Fruit fly (Drosophila melanogaster) whole organism: ENCODE results near the gene alphaTub84B.

Source experiments
- CG8478 ChIP-seq: fragments of >200 bp; optimal IDR thresholded peaks from 2 replicates; lab custom pipeline; 2018; ENCODE audit warnings: inconsistent platforms
- Dll ChIP-seq: fragments of >200 bp; optimal IDR thresholded peaks from 2 replicates; lab custom pipeline; 2017
- EcR ChIP-seq, 2 experiments: fragments of >200 bp; optimal IDR thresholded peaks; 2 replicates each; lab custom pipeline; 2017; ENCODE audit warnings: missing biosample characterization in 2 of 2, missing genetic modification characterization in 2 of 2, missing genetic modification reagents in 2 of 2
- pan ChIP-seq: fragments of >200 bp; optimal IDR thresholded peaks from 2 replicates; lab custom pipeline; 2017
- psq ChIP-seq: fragments of >200 bp; optimal IDR thresholded peaks from 2 replicates; lab custom pipeline; 2017
- usp ChIP-seq: fragments of >200 bp; optimal IDR thresholded peaks from 2 replicates; lab custom pipeline; 2017; ENCODE audit warnings: missing biosample characterization, missing genetic modification characterization, mixed read lengths

The alphaTub84B gene

DNA sequence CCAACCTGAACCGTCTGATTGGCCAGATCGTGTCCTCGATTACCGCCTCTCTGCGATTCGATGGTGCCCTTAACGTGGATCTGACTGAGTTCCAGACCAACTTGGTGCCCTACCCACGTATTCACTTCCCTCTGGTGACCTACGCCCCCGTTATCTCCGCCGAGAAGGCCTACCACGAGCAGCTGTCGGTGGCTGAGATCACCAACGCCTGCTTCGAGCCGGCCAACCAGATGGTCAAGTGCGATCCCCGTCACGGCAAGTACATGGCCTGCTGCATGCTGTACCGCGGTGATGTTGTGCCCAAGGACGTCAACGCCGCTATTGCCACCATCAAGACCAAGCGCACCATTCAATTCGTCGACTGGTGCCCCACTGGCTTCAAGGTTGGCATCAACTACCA lies 1.5 kb downstream of the alphaTub84B start:
- TF ChIP-seq usp (GFP tag; lab: Kevin White, UChicago) = no peak
- TF ChIP-seq Dll (lab: Kevin White, UChicago) = no peak
- TF ChIP-seq pan (lab: Kevin White, UChicago) = no peak
- TF ChIP-seq EcR (GFP tag; optimal IDR thresholded peaks at IDR 0.05; lab: Kevin White, UChicago) = no peak
- TF ChIP-seq psq = no peak
- no peak for TF ChIP-seq CG8478 (lab: Kevin White, UChicago)

DNA sequence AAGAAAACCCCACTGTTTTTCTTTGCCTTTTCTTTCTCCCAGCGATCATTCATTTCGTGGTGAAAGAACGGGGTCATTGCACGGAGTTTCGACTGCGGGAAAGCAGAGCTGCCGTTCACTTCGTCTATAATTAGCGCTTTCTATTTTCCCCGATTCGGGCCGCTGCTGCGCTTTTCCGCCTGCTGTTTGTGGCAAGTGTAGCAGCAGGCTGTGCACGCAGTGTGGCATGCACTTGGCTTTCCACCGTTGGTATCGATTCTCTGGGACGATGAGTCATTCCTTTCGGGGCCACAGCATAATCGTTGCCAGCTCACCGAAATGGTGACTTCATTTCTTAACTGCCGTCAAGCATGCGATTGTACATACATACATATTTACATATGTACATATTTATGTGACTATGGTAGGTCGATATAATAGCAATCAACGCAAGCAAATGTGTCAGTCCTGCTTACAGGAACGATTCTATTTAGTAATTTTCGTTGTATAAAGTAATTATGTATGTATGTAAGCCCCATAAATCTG lies 2.5 kb downstream of the alphaTub84B start:
- no peak for TF ChIP-seq Dll (lab: Kevin White, UChicago)
- no peak for TF ChIP-seq psq
- no peak for TF ChIP-seq CG8478 (lab: Kevin White, UChicago)
- no peak for TF ChIP-seq usp (GFP tag; lab: Kevin White, UChicago)
- no peak for TF ChIP-seq pan (lab: Kevin White, UChicago)
- no peak for TF ChIP-seq EcR (GFP tag; optimal IDR thresholded peaks at IDR 0.05; lab: Kevin White, UChicago)

- TF ChIP-seq CG8478 (lab: Kevin White, UChicago) (no peak), EcR (GFP tag; optimal IDR thresholded peaks at IDR 0.05; lab: Kevin White, UChicago) (no peak), Dll (lab: Kevin White, UChicago) (no peak), usp (GFP tag; lab: Kevin White, UChicago) (no peak), psq (no peak), pan (lab: Kevin White, UChicago) (no peak)
Observed at dm6 chr3R:7089522-7090336, 3.3 kb downstream of the alphaTub84B start.

DNA sequence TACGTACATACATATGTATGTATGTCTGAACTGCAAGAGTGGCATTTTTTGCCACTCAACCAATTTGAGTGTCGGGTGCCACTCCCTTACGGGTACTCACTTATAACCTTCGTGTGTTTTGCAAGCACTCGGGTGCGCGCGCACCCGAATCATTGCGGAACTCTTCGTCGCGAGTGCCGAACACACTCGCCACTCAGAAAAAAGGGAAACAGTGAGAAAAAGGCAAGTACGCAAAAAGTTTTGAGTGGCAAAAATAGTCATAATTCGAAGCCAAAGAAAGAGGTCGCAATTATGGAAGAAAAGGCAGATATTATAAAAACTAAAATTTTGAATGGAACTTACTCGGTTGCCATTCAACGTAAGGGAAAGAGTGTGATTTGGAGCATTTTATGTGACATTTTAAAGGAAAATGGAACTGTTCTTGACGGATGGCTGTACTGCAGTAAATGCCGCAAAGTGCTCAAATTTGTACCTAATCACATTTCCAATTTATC lies 4.0 kb downstream of the alphaTub84B start:
- no peak for TF ChIP-seq EcR (GFP tag; optimal IDR thresholded peaks at IDR 0.05; lab: Kevin White, UChicago)
- TF ChIP-seq psq = no peak
- no peak for TF ChIP-seq usp (GFP tag; lab: Kevin White, UChicago)
- no peak for TF ChIP-seq CG8478 (lab: Kevin White, UChicago)
- peak; percentile 87 for TF ChIP-seq pan (lab: Kevin White, UChicago)
- TF ChIP-seq Dll (lab: Kevin White, UChicago) = no peak

- no peak for TF ChIP-seq usp (GFP tag; lab: Kevin White, UChicago)
- no peak for TF ChIP-seq psq
- TF ChIP-seq CG8478 (lab: Kevin White, UChicago) = no peak
- no peak for TF ChIP-seq Dll (lab: Kevin White, UChicago)
- TF ChIP-seq EcR (GFP tag; optimal IDR thresholded peaks at IDR 0.05; lab: Kevin White, UChicago) = no peak
- no peak for TF ChIP-seq pan (lab: Kevin White, UChicago)
Observed at dm6 chr3R:7091904-7092303, 5.5 kb downstream of the alphaTub84B start.

- TF ChIP-seq psq = no peak
- no peak for TF ChIP-seq usp (GFP tag; lab: Kevin White, UChicago)
- no peak for TF ChIP-seq CG8478 (lab: Kevin White, UChicago)
- no peak for TF ChIP-seq pan (lab: Kevin White, UChicago)
Observed at dm6 chr3R:7093592-7093991, 7.2 kb downstream of the alphaTub84B start.

DNA sequence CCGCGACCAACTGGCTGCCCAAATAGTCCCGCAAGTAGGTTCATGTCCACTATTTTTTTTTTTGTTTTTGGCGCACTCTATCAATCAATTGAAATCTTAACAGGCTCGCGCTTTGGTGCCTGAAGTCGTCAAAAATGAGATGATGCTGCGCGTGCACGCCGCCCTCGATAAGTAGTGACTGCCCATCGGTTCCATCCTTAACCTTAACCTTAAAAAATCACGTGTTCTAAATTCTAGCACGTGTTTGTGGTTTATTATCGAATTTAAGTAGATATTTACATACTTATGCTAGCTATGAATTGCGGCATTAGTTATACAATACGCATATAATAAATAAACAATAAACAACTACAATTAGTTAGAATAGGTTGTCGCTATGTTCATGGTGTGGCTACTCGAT lies 8.0 kb downstream of the alphaTub84B start:
- TF ChIP-seq psq (no peak), Dll (lab: Kevin White, UChicago) (no peak), EcR (GFP tag; optimal IDR thresholded peaks at IDR 0.05; lab: Kevin White, UChicago) (no peak), pan (lab: Kevin White, UChicago) (no peak), CG8478 (lab: Kevin White, UChicago) (no peak), usp (GFP tag; lab: Kevin White, UChicago) (no peak)

DNA sequence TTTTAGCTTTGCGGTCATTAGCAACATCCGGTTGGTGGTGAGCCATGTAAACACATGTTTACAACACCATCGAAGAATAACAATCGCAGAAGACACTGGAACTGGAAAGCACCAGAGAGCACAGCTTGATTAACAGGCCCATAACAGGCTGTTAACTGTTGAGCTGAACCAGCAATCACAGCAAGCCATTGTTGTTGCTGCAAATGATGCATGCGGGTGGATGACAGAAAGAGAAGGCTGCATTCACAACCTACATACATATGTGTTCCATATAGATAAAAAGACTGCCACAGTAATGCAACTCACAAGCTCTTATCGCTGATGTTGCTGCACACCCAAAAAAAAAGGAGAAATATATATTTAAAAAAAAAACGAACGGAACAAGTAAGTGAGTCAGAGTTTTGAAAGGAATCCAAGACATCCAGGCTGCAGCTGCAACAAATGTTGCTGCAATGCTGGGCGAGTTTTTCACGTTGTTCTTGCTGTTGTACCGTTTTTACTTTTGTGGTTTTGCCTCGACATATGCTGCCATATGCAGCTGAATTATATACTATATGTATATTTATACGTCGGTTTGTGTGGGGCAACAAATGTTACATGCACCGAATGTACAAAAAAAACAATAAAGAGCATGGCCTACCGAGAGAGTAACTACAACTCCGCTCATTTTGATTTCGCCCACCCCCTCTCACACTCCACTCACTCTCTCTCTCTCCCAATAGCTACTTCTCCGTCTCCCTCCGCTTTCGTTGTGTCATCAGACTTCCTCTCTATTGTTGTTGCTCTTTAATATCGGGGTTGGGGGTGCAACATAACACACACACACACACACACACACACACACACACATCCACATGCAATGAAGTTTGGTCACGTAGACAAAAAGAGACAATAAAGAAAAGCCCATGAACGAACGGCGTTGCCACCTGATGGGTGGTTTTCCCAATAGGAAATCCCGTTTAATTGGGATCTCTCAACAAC lies 16.7 kb downstream of the alphaTub84B start:
- TF ChIP-seq pan (lab: Kevin White, UChicago) (no peak), CG8478 (lab: Kevin White, UChicago) (no peak), Dll (lab: Kevin White, UChicago) (no peak), EcR (GFP tag; optimal IDR thresholded peaks at IDR 0.05; lab: Kevin White, UChicago) (no peak), usp (GFP tag; lab: Kevin White, UChicago) (no peak), psq (no peak)

dm6 chr3R:7104308-7104707 lies 17.9 kb downstream of the alphaTub84B start:
- no peak for TF ChIP-seq CG8478 (lab: Kevin White, UChicago)
- TF ChIP-seq pan (lab: Kevin White, UChicago) = no peak
- TF ChIP-seq EcR (GFP tag; optimal IDR thresholded peaks at IDR 0.05; lab: Kevin White, UChicago) = no peak
- TF ChIP-seq Dll (lab: Kevin White, UChicago) = no peak
- no peak for TF ChIP-seq psq
- no peak for TF ChIP-seq usp (GFP tag; lab: Kevin White, UChicago)

DNA sequence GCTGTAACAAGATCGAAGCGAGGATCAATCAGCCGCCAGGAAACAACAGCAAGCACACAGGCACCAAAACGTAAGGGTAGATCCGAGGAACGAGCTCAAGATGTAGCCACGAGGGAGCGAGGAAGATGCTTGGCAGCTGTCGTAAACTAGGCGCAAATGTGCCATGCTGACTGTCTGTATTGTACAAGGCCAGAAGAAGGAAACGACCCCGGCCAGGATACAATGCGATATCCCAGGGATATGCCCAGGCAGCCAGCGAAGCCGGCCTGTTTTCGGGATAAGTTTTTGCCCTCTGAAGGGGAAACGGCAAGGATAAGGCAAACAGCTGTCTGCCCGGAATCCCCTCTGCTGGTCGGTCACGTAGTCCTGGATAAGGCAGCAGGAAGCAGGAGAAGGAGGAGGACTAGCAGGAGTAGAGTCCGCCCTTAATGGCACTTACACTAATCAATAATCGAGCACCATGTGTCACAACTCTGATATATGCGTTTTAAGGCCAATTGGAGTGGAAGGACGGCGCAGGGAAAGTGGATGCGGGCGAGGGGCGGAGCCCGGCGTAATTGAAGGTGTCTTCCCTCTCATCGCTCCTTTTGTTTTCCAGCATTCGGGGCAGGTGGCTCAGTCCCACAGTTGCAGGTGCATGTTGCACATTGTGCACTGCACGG lies 19.2 kb downstream of the alphaTub84B start:
- TF ChIP-seq pan (lab: Kevin White, UChicago) (peak; percentile 5), Dll (lab: Kevin White, UChicago) (no peak), EcR (GFP tag; optimal IDR thresholded peaks at IDR 0.05; lab: Kevin White, UChicago) (no peak)
